Fruit fly (Drosophila melanogaster) whole organism: ENCODE measurements around the gene Gnpnat.

ENCODE experiments used
- CG8478 ChIP-seq: fragments of >200 bp; optimal IDR thresholded peaks from 2 replicates; lab custom pipeline; 2018; ENCODE audit warnings: inconsistent platforms
- Dll ChIP-seq: fragments of >200 bp; optimal IDR thresholded peaks from 2 replicates; lab custom pipeline; 2017
- pan ChIP-seq: fragments of >200 bp; optimal IDR thresholded peaks from 2 replicates; lab custom pipeline; 2017
- usp ChIP-seq: fragments of >200 bp; optimal IDR thresholded peaks from 2 replicates; lab custom pipeline; 2017; ENCODE audit warnings: missing biosample characterization, missing genetic modification characterization, mixed read lengths

DNA sequence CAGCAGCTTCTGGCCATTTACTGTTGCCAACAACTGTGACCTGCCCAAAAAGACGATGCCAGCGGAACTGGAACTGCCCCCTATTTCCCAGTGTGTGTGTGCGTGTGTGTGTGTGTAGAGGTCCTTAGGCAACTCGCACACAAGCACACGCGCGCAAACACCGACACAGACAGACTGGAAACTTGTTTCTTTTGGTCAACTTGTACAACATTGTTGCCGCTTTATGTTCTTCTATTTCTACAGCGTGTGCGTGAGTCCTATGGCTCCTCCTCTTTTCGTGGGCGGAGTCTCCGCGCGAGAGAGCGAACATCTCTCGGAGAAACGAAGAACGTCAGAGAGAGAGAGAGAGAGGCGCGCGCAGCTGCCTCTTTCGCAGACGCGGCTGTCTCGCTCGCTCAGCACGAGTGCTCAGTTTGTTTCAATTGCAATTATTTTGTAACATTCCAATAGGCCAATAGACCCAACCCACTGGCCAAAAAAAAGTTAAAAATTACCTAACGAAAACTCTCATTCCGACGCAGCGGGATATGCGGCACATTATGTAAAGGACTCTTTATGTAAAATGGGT, 47.0 kb upstream of the Gnpnat start:
- no peak for TF ChIP-seq Dll (lab: Kevin White, UChicago)
- no peak for TF ChIP-seq pan (lab: Kevin White, UChicago)
- TF ChIP-seq usp (GFP tag; lab: Kevin White, UChicago), result no peak
- TF ChIP-seq CG8478 (lab: Kevin White, UChicago), result no peak
